Fruit fly (Drosophila melanogaster): ENCODE data around the gene tgo.
A peak's percentile ranks its signal among the peaks of the same experiment; 100 is the strongest.

DNA sequence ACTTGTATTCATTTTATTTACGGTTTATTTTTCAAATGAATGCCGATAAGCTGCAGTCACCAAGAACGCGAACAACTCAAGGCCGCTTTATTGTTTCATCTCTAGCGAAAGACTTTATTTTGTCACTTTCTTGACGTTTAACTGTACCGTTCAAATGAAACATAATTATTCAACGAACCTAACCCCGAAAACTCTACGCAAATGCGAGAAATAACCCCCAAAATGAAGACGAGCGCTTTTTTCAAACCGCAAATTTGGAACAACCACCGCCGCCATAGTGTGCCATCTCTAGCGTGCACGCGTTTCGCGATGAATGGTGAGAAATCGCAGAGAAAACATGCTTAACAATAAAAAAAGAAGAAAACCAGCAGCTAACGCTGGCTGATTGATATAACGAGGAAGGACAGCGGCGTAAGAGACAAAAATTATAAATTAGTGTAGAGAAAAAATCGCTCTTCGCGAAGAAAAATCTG lies 35.2 kb downstream of the tgo start, which contains the start of gene CG11970:
- TF ChIP-seq stc (GFP tag; IDR thresholded peaks at IDR 0.05) (no peak), H15 (GFP tag; IDR thresholded peaks at IDR 0.05) (no peak), fd102C (GFP tag; optimal IDR thresholded peaks at IDR 0.05) (no peak), CG4404 (GFP tag; IDR thresholded peaks at IDR 0.05) (peak; percentile 40; the same call in 1 of the 2 replicates), Jarid2 (GFP tag; optimal IDR thresholded peaks at IDR 0.05) (no peak), sisA (GFP tag; IDR thresholded peaks at IDR 0.05) (peak; percentile 55), klu (GFP tag; IDR thresholded peaks at IDR 0.05) (no peak)

Measured in whole organism, embryonic.